Fruit fly (Drosophila melanogaster): ENCODE measurements around the gene CG18814.

Gene CG18814

DNA sequence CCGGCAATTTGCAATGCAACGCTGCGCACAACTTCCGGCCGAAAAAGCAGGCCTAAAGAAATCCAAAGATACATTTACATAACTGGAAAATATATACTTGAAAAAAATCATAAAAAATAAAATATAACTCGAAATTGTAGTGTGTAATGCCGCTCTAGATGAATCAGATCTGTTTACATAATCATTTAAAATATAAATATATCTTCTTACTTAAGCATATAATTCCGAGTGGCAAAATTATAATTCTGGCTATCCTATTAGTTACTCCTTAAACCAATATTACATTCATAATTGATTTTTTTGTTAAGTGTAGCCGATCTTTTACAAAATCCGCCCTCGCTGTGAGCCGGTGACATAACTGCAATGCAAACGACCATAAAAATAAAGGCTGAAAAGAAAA is 30.2 kb upstream of the CG18814 start:
- no peak for TF ChIP-seq CG7357 (GFP tag; IDR thresholded peaks at IDR 0.05)
- TF ChIP-seq CG32767 (GFP tag; IDR thresholded peaks at IDR 0.05): no peak
- TF ChIP-seq Sox102F (GFP tag; optimal IDR thresholded peaks at IDR 0.05): peak; percentile 59
- peak; percentile 57 for TF ChIP-seq Ets65A (GFP tag)
- peak; percentile 40 for TF ChIP-seq CG17359 (tag; optimal IDR thresholded peaks at IDR 0.05)
- TF ChIP-seq CG14860 (GFP tag; IDR thresholded peaks at IDR 0.05; ENCODE audit: partially characterized antibody): no peak
- no peak for TF ChIP-seq CG18262 (tag; optimal IDR thresholded peaks at IDR 0.05)
- TF ChIP-seq Dp (GFP tag; optimal IDR thresholded peaks at IDR 0.05): no peak
- no peak for TF ChIP-seq croc (GFP tag; conservative IDR thresholded peaks at IDR 0.05)
- peak; percentile 57 for TF ChIP-seq dmrt99B (tag; optimal IDR thresholded peaks at IDR 0.05)
- peak; percentile 42; the same call in 1 of the 2 replicates for TF ChIP-seq CG31441 (GFP tag; IDR thresholded peaks at IDR 0.05)
- peak; percentile 17 for TF ChIP-seq CG15269 (tag; optimal IDR thresholded peaks at IDR 0.05)
- no peak for TF ChIP-seq pnt (GFP tag; optimal IDR thresholded peaks at IDR 0.05)
- no peak for TF ChIP-seq CG11456 (GFP tag; IDR thresholded peaks at IDR 0.05)
- TF ChIP-seq tin (GFP tag; optimal IDR thresholded peaks at IDR 0.05): no peak
- no peak for TF ChIP-seq hkb (optimal IDR thresholded peaks at IDR 0.05)
- TF ChIP-seq hkb (GFP tag; IDR thresholded peaks at IDR 0.05): peak; percentile 53
- TF ChIP-seq NC2β (GFP tag; optimal IDR thresholded peaks at IDR 0.05): no peak
- TF ChIP-seq Oli (tag; optimal IDR thresholded peaks at IDR 0.05): peak; percentile 9
- no peak for TF ChIP-seq cwo (GFP tag; optimal IDR thresholded peaks at IDR 0.05)
- TF ChIP-seq Dbx (GFP tag; IDR thresholded peaks at IDR 0.05): no peak
- TF ChIP-seq lmd (GFP tag; IDR thresholded peaks at IDR 0.05): no peak
- no peak for TF ChIP-seq CG2678 (tag; optimal IDR thresholded peaks at IDR 0.05)
- TF ChIP-seq chinmo (GFP tag; IDR thresholded peaks at IDR 0.05; ENCODE audit: partially characterized antibody): no peak
- peak; percentile 18 for TF ChIP-seq phol (tag; optimal IDR thresholded peaks at IDR 0.05)
- no peak for TF ChIP-seq ssp (GFP tag; IDR thresholded peaks at IDR 0.05)
- TF ChIP-seq CG6689 (GFP tag; IDR thresholded peaks at IDR 0.05): 0 out of 2 replicates have a peak, but pooled peaks have one; percentile 17
- no peak for TF ChIP-seq Ets97D (GFP tag; optimal IDR thresholded peaks at IDR 0.05)
- TF ChIP-seq fd96Cb (tag; optimal IDR thresholded peaks at IDR 0.05): peak; percentile 0
- TF ChIP-seq Ptx1 (GFP tag; IDR thresholded peaks at IDR 0.05): peak; percentile 37; the same call in 1 of the 2 replicates
- peak; percentile 2 for TF ChIP-seq CoRest (tag; optimal IDR thresholded peaks at IDR 0.05)
- 0 out of 2 replicates have a peak, but pooled peaks have one; percentile 25 for TF ChIP-seq ttk (GFP tag; IDR thresholded peaks at IDR 0.05)
- TF ChIP-seq CG31365 (tag; optimal IDR thresholded peaks at IDR 0.05): no peak
- TF ChIP-seq row (GFP tag; IDR thresholded peaks at IDR 0.05): peak; percentile 23; the same call in 1 of the 3 replicates
- TF ChIP-seq ci (GFP tag; IDR thresholded peaks at IDR 0.05): 0 out of 3 replicates have a peak, but pooled peaks have one; percentile 9
- peak in 1 of 2 experiments; percentile 52 for TF ChIP-seq Hr51 (GFP tag; optimal IDR thresholded peaks at IDR 0.05)

DNA sequence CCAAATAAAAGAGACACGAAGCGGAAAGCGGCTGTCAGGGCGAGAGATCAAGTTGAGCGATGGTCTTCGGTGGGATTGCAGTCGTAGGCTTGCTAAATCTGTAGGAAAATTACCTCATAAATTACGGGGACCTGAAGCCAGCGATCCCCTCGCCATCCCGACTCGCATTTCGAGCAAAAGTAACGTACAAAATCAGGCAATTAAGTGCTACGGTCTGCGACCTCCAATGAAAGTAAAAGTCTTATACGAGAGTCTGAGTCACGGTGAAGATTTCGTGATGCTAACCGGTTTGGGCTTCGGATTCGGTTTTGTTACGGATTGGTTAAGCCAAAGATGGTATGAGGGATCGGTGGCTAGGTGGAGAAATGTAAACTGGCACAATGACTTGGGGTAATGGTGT is 29.8 kb upstream of the CG18814 start:
- TF ChIP-seq Hr3 (GFP tag; optimal IDR thresholded peaks at IDR 0.05): no peak
- TF ChIP-seq Ets65A (GFP tag): no peak
- no peak for TF ChIP-seq pho (GFP tag; optimal IDR thresholded peaks at IDR 0.05)
- TF ChIP-seq oc (tag; optimal IDR thresholded peaks at IDR 0.05): peak; percentile 16
- peak; percentile 98 for TF ChIP-seq Blimp-1 (GFP tag; optimal IDR thresholded peaks at IDR 0.05)

Measured in whole organism, embryonic.